Comparison of ENCODE assay signal across 7 worm cellular contexts in the genomic region with DNA sequence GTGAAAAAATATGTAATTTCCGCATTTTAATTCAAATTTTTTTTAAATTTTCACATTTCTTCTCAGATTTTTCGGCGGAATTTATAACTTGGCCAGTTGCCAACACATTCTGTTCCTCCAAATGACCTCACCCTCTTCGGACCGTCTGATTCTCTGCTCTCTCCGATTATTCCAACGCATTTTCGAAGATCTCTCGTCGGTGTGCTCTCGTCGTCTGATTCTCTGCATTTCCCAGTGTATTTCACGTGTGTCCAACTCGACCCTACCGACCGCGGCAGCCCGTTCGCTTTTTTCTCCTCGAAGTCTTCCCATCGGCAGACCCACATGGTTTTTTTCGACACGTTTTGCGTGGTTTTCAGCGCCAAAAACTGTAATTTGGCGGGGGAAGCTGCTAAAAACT.
TF ChIP-seq lines count a peak whose summit lies in the region.

No protein-coding gene starts in this region.

TF ChIP-seq in whole organism, L1 larva, 84 proteins besides CTCF, POLR2A, EP300 and RAD21 (continues in another document):
- TF ChIP-seq nhr-20 (tag; optimal IDR thresholded peaks at IDR 0.05; lab: Kevin White, UChicago) (no peak), ets-5 (GFP tag; IDR thresholded peaks at IDR 0.05; lab: Robert Waterston, UW) (no peak), nhr-12 (tag; optimal IDR thresholded peaks at IDR 0.05; lab: Kevin White, UChicago) (no peak), hpl-2 (GFP tag; optimal IDR thresholded peaks at IDR 0.05; lab: Kevin White, UChicago) (no peak), xbp-1 (tag; optimal IDR thresholded peaks at IDR 0.05; lab: Kevin White, UChicago) (no peak), Y116A8C.19 (tag; optimal IDR thresholded peaks at IDR 0.05; lab: Kevin White, UChicago; ENCODE audit: borderline replicate concordance) (no peak), lsy-2 (tag; optimal IDR thresholded peaks at IDR 0.05; lab: Kevin White, UChicago) (peak; percentile 25 to 30), zip-4 (GFP tag; optimal IDR thresholded peaks at IDR 0.05; lab: Kevin White, UChicago) (no peak), unc-130 (tag; optimal IDR thresholded peaks at IDR 0.05; lab: Kevin White, UChicago) (no peak), grh-1 (GFP tag; IDR thresholded peaks at IDR 0.05; lab: Robert Waterston, UW) (no peak), alr-1 (tag; optimal IDR thresholded peaks at IDR 0.05; lab: Kevin White, UChicago; ENCODE audit: borderline replicate concordance) (no peak), aly-2 (tag; optimal IDR thresholded peaks at IDR 0.05; lab: Kevin White, UChicago) (no peak)

TF ChIP-seq in whole organism, L2 larva, 48 proteins besides CTCF, POLR2A, EP300 and RAD21 (continues in another document):
- peak; percentile 32 for TF ChIP-seq nhr-25 (tag; optimal IDR thresholded peaks at IDR 0.05; lab: Kevin White, UChicago)
- no peak for TF ChIP-seq nhr-10 (tag; optimal IDR thresholded peaks at IDR 0.05; lab: Kevin White, UChicago)
- no peak for TF ChIP-seq peb-1 (tag; optimal IDR thresholded peaks at IDR 0.05; lab: Kevin White, UChicago)
- TF ChIP-seq mdl-1 (tag; optimal IDR thresholded peaks at IDR 0.05; lab: Kevin White, UChicago), result peak; percentile 2 to 10
- peak in 1 of 2 experiments; percentile 50 for TF ChIP-seq lsy-2 (tag; optimal IDR thresholded peaks at IDR 0.05; lab: Kevin White, UChicago)
- TF ChIP-seq C34F6.9 (tag; optimal IDR thresholded peaks at IDR 0.05; lab: Kevin White, UChicago), result peak; percentile 53
- TF ChIP-seq blmp-1 (tag; optimal IDR thresholded peaks at IDR 0.05; lab: Kevin White, UChicago; ENCODE audit: insufficient read depth), result no peak
- TF ChIP-seq aly-2 (tag; optimal IDR thresholded peaks at IDR 0.05; lab: Kevin White, UChicago), result no peak
- TF ChIP-seq nhr-12 (tag; optimal IDR thresholded peaks at IDR 0.05; lab: Kevin White, UChicago), result no peak
- TF ChIP-seq nhr-11 (tag; optimal IDR thresholded peaks at IDR 0.05; lab: Kevin White, UChicago), result no peak
- TF ChIP-seq Y55F3AM.14 (GFP tag; optimal IDR thresholded peaks at IDR 0.05; lab: Kevin White, UChicago), result no peak
- TF ChIP-seq elt-1 (tag; optimal IDR thresholded peaks at IDR 0.05; lab: Kevin White, UChicago), result no peak
- no peak for TF ChIP-seq unc-62 (GFP tag; optimal IDR thresholded peaks at IDR 0.05; lab: Kevin White, UChicago)

TF ChIP-seq in whole organism, L3 larva, 47 proteins besides CTCF, POLR2A, EP300 and RAD21:
- peak; percentile 41 for TF ChIP-seq hmg-11 (tag; optimal IDR thresholded peaks at IDR 0.05; lab: Kevin White, UChicago)
- no peak for TF ChIP-seq pqm-1 (tag; optimal IDR thresholded peaks at IDR 0.05; lab: Kevin White, UChicago)
- peak; percentile 19 for TF ChIP-seq elt-2 (tag; optimal IDR thresholded peaks at IDR 0.05; lab: Kevin White, UChicago)
- peak; percentile 18 for TF ChIP-seq mdl-1 (tag; optimal IDR thresholded peaks at IDR 0.05; lab: Kevin White, UChicago)
- no peak for TF ChIP-seq ceh-16 (tag; optimal IDR thresholded peaks at IDR 0.05; lab: Kevin White, UChicago)
- TF ChIP-seq ztf-11 (tag; optimal IDR thresholded peaks at IDR 0.05; lab: Kevin White, UChicago), result no peak
- TF ChIP-seq egl-5 (tag; optimal IDR thresholded peaks at IDR 0.05; lab: Kevin White, UChicago), result peak; percentile 5
- TF ChIP-seq lin-39 (tag; optimal IDR thresholded peaks at IDR 0.05; lab: Kevin White, UChicago), result peak; percentile 48
- TF ChIP-seq nhr-23 (tag; optimal IDR thresholded peaks at IDR 0.05; lab: Kevin White, UChicago), result peak; percentile 22
- peak; percentile 29 for TF ChIP-seq nhr-25 (tag; optimal IDR thresholded peaks at IDR 0.05; lab: Kevin White, UChicago)

TF ChIP-seq in whole organism, L4 larva, 104 proteins besides CTCF, POLR2A, EP300 and RAD21 (continues in another document):
- TF ChIP-seq snpc-1.2 (GFP tag; IDR thresholded peaks at IDR 0.05; lab: Robert Waterston, UW) (no peak), aly-2 (tag; optimal IDR thresholded peaks at IDR 0.05; lab: Kevin White, UChicago) (no peak), egl-43 (GFP tag; IDR thresholded peaks at IDR 0.05; lab: Robert Waterston, UW) (no peak), pha-4 (GFP tag; IDR thresholded peaks at IDR 0.05; lab: Robert Waterston, UW) (no peak), pha-4 (tag; optimal IDR thresholded peaks at IDR 0.05; lab: Kevin White, UChicago) (no peak), lir-3 (tag; optimal IDR thresholded peaks at IDR 0.05; lab: Kevin White, UChicago) (no peak), mxl-3 (GFP tag; optimal IDR thresholded peaks at IDR 0.05; lab: Kevin White, UChicago) (peak; percentile 71), ctbp-1 (GFP tag; IDR thresholded peaks at IDR 0.05; lab: Robert Waterston, UW) (no peak), tag-97 (GFP tag; IDR thresholded peaks at IDR 0.05; lab: Robert Waterston, UW) (no peak), mes-2 (tag; optimal IDR thresholded peaks at IDR 0.05; lab: Kevin White, UChicago; ENCODE audit: poor library complexity, severe bottlenecking) (peak; percentile 47), daf-16 (GFP tag; optimal IDR thresholded peaks at IDR 0.05; lab: Kevin White, UChicago) (no peak), daf-16 (tag; optimal IDR thresholded peaks at IDR 0.05; lab: Kevin White, UChicago) (no peak), F44E2.7 (GFP tag; IDR thresholded peaks at IDR 0.05; lab: Robert Waterston, UW) (no peak), nhr-237 (tag; optimal IDR thresholded peaks at IDR 0.05; lab: Kevin White, UChicago) (no peak), dmd-8 (GFP tag; IDR thresholded peaks at IDR 0.05; lab: Robert Waterston, UW) (no peak)

TF ChIP-seq in whole organism, late embryonic, 69 proteins besides CTCF, POLR2A, EP300 and RAD21:
- TF ChIP-seq nfya-1 (tag; optimal IDR thresholded peaks at IDR 0.05; lab: Kevin White, UChicago) (peak; percentile 1), unc-55 (GFP tag; optimal IDR thresholded peaks at IDR 0.05; lab: Kevin White, UChicago) (no peak)
TF ChIP-seq in whole organism, late embryonic: peak in this region for 1.

TF ChIP-seq in whole organism, mixed stage, embryonic, 35 proteins besides CTCF, POLR2A, EP300 and RAD21:
- TF ChIP-seq unc-120 (tag; optimal IDR thresholded peaks at IDR 0.05; lab: Kevin White, UChicago; ENCODE audit: poor library complexity, severe bottlenecking) (peak; percentile 14), ham-2 (GFP tag; optimal IDR thresholded peaks at IDR 0.05; lab: Kevin White, UChicago) (no peak), cnd-1 (tag; optimal IDR thresholded peaks at IDR 0.05; lab: Kevin White, UChicago) (no peak), unc-62 (GFP tag; optimal IDR thresholded peaks at IDR 0.05; lab: Kevin White, UChicago) (no peak), snpc-4 (tag; optimal IDR thresholded peaks at IDR 0.05; lab: Kevin White, UChicago) (no peak), ceh-43 (GFP tag; optimal IDR thresholded peaks at IDR 0.05; lab: Kevin White, UChicago) (no peak), nhr-76 (tag; optimal IDR thresholded peaks at IDR 0.05; lab: Kevin White, UChicago) (no peak), ceh-39 (tag; optimal IDR thresholded peaks at IDR 0.05; lab: Kevin White, UChicago) (no peak)
TF ChIP-seq in whole organism, mixed stage, embryonic: peak in this region for 1.

TF ChIP-seq in whole organism, young adult, 124 proteins besides CTCF, POLR2A, EP300 and RAD21:
- TF ChIP-seq attf-5 (GFP tag; optimal IDR thresholded peaks at IDR 0.05; lab: Kevin White, UChicago), result peak; percentile 38
- TF ChIP-seq xnd-1 (tag; optimal IDR thresholded peaks at IDR 0.05; lab: Kevin White, UChicago), result no peak
- 0 out of 2 replicates have a peak, but pooled peaks have one; percentile 18 for TF ChIP-seq madf-6 (GFP tag; IDR thresholded peaks at IDR 0.05; lab: Robert Waterston, UW)
- peak; percentile 50; the same call in 1 of the 2 replicates for TF ChIP-seq zfh-2 (GFP tag; conservative IDR thresholded peaks at IDR 0.05; lab: Robert Waterston, UW)
- TF ChIP-seq ztf-28 (GFP tag; IDR thresholded peaks at IDR 0.05; lab: Robert Waterston, UW), result no peak
- TF ChIP-seq rcor-1 (GFP tag; IDR thresholded peaks at IDR 0.05; lab: Robert Waterston, UW), result 0 out of 2 replicates have a peak, but pooled peaks have one; percentile 25
- peak; percentile 36 for TF ChIP-seq mcd-1 (GFP tag; IDR thresholded peaks at IDR 0.05; lab: Robert Waterston, UW)
- no peak for TF ChIP-seq cebp-1 (GFP tag; IDR thresholded peaks at IDR 0.05; lab: Robert Waterston, UW)
- peak; percentile 37 for TF ChIP-seq cebp-1 (tag; optimal IDR thresholded peaks at IDR 0.05; lab: Kevin White, UChicago)
- peak; percentile 95 for TF ChIP-seq hmg-1.2 (GFP tag; IDR thresholded peaks at IDR 0.05; lab: Robert Waterston, UW)
